Fruit fly (Drosophila melanogaster): ENCODE results near the gene Efa6.

DNA sequence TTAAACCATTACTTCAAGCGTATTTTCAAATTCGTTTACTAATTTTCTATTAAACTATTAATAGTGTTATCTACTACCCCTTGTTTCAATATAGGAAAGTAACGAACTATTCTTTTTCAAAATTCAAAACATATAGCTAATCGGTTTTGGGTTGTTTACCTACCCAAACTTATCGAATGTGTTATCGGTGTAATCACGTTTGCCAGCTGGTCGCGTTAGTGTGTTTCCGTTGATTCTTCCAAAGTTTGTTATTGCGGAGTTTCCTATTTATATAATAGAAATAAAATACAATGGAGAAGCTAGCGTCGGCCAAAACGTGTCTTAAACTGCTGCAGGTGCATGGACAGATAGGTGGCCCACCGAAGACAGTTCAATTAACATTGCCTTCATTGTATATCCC is 30.7 kb downstream of the Efa6 start, which contains the start of gene mRpL45:
- TF ChIP-seq dmrt93B (GFP tag; optimal IDR thresholded peaks at IDR 0.05) (no peak), psq (GFP tag; optimal IDR thresholded peaks at IDR 0.05) (no peak), Abd-B (GFP tag; optimal IDR thresholded peaks at IDR 0.05) (no peak), N (GFP tag; optimal IDR thresholded peaks at IDR 0.05) (no peak), fru (GFP tag; optimal IDR thresholded peaks at IDR 0.05) (no peak)
